Worm (Caenorhabditis elegans) whole organism, late embryonic: Measurements from ENCODE around the gene srt-42.
A peak's percentile ranks its signal among the peaks of the same experiment; 100 is the strongest.

Experiments
- ceh-22 ChIP-seq: sonication (generic microtip); optimal IDR thresholded peaks from 2 replicates; lab custom pipeline; 2017; ENCODE audit warnings: missing biosample characterization, missing genetic modification characterization
- dve-1 ChIP-seq: sonication (generic microtip); optimal IDR thresholded peaks from 2 replicates; lab custom pipeline; 2017; ENCODE audit warnings: antibody characterized with exemption, mild to moderate bottlenecking, missing genetic modification characterization, missing compliant biosample characterization
- elt-2 ChIP-seq: sonication (generic microtip); optimal IDR thresholded peaks from 2 replicates; lab custom pipeline; 2016; ENCODE audit warnings: missing genetic modification reagents, missing genetic modification characterization, missing compliant biosample characterization
- elt-4 ChIP-seq: sonication (generic microtip); optimal IDR thresholded peaks from 2 replicates; lab custom pipeline; 2016; ENCODE audit warnings: missing genetic modification characterization, missing compliant biosample characterization
- fkh-10 ChIP-seq: fragments of 150-350 bp; optimal IDR thresholded peaks from 2 replicates; lab custom pipeline; 2014; ENCODE audit warnings: missing biosample characterization, missing genetic modification reagents, missing genetic modification characterization
- madf-2 ChIP-seq: sonication (generic microtip); optimal IDR thresholded peaks from 2 replicates; lab custom pipeline; 2017; ENCODE audit warnings: missing genetic modification characterization, missing compliant biosample characterization
- mec-3 ChIP-seq: sonication (generic microtip); optimal IDR thresholded peaks from 2 replicates; lab custom pipeline; 2016; ENCODE audit warnings: borderline replicate concordance, missing genetic modification characterization, missing compliant biosample characterization
- pag-3 ChIP-seq: sonication (generic microtip); optimal IDR thresholded peaks from 2 replicates; lab custom pipeline; 2016; ENCODE audit warnings: missing compliant biosample characterization, missing genetic modification characterization, borderline replicate concordance
- pha-4 ChIP-seq: fragments of 150-350 bp; optimal IDR thresholded peaks from 2 replicates; lab custom pipeline; 2018; ENCODE audit warnings: missing biosample characterization, missing genetic modification reagents, missing genetic modification characterization
- pqm-1 ChIP-seq: sonication (generic microtip); optimal IDR thresholded peaks from 2 replicates; lab custom pipeline; 2016; ENCODE audit warnings: missing genetic modification characterization, missing compliant biosample characterization
- zip-5 ChIP-seq: sonication (generic microtip); optimal IDR thresholded peaks from 2 replicates; lab custom pipeline; 2016; ENCODE audit warnings: missing genetic modification characterization, missing compliant biosample characterization

DNA sequence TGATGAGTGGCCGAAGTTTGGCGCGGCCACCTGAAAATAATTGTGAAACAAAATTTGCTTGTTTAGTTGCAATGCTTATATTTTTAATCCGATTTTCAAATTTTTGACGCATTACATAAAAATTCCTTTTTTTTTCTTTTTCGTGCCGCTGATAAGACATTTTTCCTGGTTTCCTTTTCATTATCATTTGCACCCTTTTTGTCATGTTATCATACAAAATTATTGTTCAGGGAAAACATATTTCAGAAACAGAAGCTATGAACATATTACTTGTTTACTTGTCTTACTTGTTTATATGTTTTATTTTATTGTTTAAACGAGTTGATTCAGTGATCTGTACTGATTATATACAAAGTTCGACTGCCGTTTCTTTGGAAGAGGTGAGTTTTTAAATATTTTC lies 46.6 kb upstream of the srt-42 start, which contains the start of gene clec-205:
- TF ChIP-seq dve-1 (no peak), elt-4 (no peak), pha-4 (tag; lab: Kevin White, UChicago) (no peak), elt-2 (tag; lab: Kevin White, UChicago) (peak; percentile 10), madf-2 (tag; lab: Kevin White, UChicago) (no peak), zip-5 (tag; lab: Kevin White, UChicago) (no peak), mec-3 (tag; lab: Kevin White, UChicago) (no peak), pqm-1 (tag; lab: Kevin White, UChicago) (no peak), ceh-22 (tag; lab: Kevin White, UChicago) (no peak), pag-3 (no peak), fkh-10 (no peak)
